Worm (Caenorhabditis elegans): Measurements from ENCODE around the gene catp-5.

- TF ChIP-seq lin-13 (GFP tag; optimal IDR thresholded peaks at IDR 0.05) (no peak), nhr-11 (tag; optimal IDR thresholded peaks at IDR 0.05) (no peak), zag-1 (tag; optimal IDR thresholded peaks at IDR 0.05) (no peak)
Observed at ce11 chrX:8129543-8129942, 30.9 kb upstream of the catp-5 start, which contains the start of gene frpr-1.

Data from whole organism, L1 larva.